Fruit fly (Drosophila melanogaster) whole organism, embryonic: ENCODE measurements around the gene CG32681.

ENCODE experiments used
- CG10654 ChIP-seq: fragments of 200-800 bp; sonication (Bioruptor generic); optimal IDR thresholded peaks from 2 replicates; lab custom pipeline; 2016; ENCODE audit warnings: missing biosample characterization, missing genetic modification characterization
- CG12236 ChIP-seq: fragments of 200-800 bp; sonication (Bioruptor generic); optimal IDR thresholded peaks from 2 replicates; lab custom pipeline; 2016; ENCODE audit warnings: missing biosample characterization, missing genetic modification characterization
- CG3281 ChIP-seq: fragments of 200-800 bp; sonication (Bioruptor generic); optimal IDR thresholded peaks from 3 replicates; lab custom pipeline; 2017; ENCODE audit warnings: missing biosample characterization, mild to moderate bottlenecking, missing genetic modification characterization
- CG7745 ChIP-seq: fragments of 200-800 bp; sonication (Bioruptor generic); optimal IDR thresholded peaks from 2 replicates; lab custom pipeline; 2018; ENCODE audit warnings: missing biosample characterization, mild to moderate bottlenecking, missing genetic modification characterization, moderate library complexity
- Elba2 ChIP-seq: fragments of 200-800 bp; sonication (Bioruptor generic); optimal IDR thresholded peaks from 3 replicates; lab custom pipeline; 2016; ENCODE audit warnings: missing biosample characterization, missing genetic modification characterization
- Jarid2 ChIP-seq: fragments of 200-800 bp; sonication (Bioruptor generic); optimal IDR thresholded peaks from 3 replicates; lab custom pipeline; 2017; ENCODE audit warnings: mild to moderate bottlenecking, missing biosample characterization, missing genetic modification reagents, missing genetic modification characterization
- MESR4 ChIP-seq: fragments of 200-800 bp; sonication (Bioruptor generic); optimal IDR thresholded peaks from 2 replicates; lab custom pipeline; 2018; ENCODE audit warnings: missing biosample characterization, mild to moderate bottlenecking, missing genetic modification characterization, moderate library complexity
- ab ChIP-seq: fragments of 200-800 bp; sonication (Bioruptor generic); optimal IDR thresholded peaks from 2 replicates; lab custom pipeline; 2016; ENCODE audit warnings: missing biosample characterization, missing genetic modification characterization
- cas ChIP-seq: fragments of 200-800 bp; sonication (Bioruptor generic); IDR thresholded peaks from 2 replicates; pipeline ENCODE4 v1.3.6; 2022; ENCODE audit warnings: missing biosample characterization, missing genetic modification characterization
- ham ChIP-seq: fragments of 200-800 bp; sonication (Bioruptor generic); IDR thresholded peaks from 2 replicates; pipeline ENCODE4 v1.3.6; 2022; ENCODE audit warnings: missing biosample characterization, missing genetic modification characterization
- scrt ChIP-seq: fragments of 200-800 bp; sonication (Bioruptor generic); optimal IDR thresholded peaks from 2 replicates; lab custom pipeline; 2018; ENCODE audit warnings: missing biosample characterization, mild to moderate bottlenecking, missing genetic modification characterization, moderate library complexity

DNA sequence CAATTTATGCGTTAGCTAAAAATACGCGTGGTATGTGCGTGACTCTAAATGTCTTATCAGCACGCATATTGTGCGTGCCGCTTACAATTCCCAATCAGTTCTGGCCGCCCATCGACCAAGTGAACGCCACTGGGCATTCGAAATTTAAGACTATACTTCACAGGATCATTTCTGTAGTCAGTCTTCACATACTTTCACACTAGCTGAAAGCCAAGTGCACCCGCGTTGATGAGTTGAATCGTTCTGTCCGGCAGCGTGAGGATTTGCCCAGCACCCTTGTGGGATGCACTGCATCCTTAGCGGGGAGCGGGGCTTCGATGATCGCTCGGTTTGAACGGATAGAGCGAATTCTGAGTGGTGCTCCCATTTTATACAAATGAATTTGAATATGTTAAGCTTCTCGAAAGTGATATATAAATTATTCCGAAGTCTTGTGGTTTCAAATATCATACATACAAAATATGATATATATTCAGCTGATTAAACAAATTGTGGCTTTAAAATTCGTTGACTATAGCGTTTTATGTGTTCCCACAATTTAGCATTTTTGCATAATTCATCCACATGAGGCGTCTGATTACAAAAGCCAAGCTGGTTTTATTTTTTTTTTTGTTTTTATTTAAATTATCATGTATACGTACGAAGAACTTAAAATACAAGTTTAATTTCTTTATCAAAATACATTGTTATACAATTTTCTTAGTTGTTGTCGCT, 33.0 kb downstream of the CG32681 start:
- TF ChIP-seq scrt (GFP tag; lab: Kevin White, UChicago) = no peak
- no peak for TF ChIP-seq Jarid2 (GFP tag; lab: Kevin White, UChicago)
- TF ChIP-seq CG10654 (GFP tag; lab: Kevin White, UChicago) = no peak
- no peak for TF ChIP-seq CG3281 (GFP tag; lab: Kevin White, UChicago)
- no peak for TF ChIP-seq MESR4 (GFP tag; lab: Kevin White, UChicago)
- TF ChIP-seq Elba2 = no peak
- TF ChIP-seq ab (GFP tag; lab: Kevin White, UChicago) = no peak
- TF ChIP-seq CG12236 (GFP tag; lab: Kevin White, UChicago) = no peak
- no peak for TF ChIP-seq cas (GFP tag; lab: Robert Waterston, UW)
- no peak for TF ChIP-seq CG7745 (tag; lab: Kevin White, UChicago)
- TF ChIP-seq ham (GFP tag; lab: Robert Waterston, UW) = no peak
